Fruit fly (Drosophila melanogaster): ENCODE measurements around the gene RSG7.

DNA sequence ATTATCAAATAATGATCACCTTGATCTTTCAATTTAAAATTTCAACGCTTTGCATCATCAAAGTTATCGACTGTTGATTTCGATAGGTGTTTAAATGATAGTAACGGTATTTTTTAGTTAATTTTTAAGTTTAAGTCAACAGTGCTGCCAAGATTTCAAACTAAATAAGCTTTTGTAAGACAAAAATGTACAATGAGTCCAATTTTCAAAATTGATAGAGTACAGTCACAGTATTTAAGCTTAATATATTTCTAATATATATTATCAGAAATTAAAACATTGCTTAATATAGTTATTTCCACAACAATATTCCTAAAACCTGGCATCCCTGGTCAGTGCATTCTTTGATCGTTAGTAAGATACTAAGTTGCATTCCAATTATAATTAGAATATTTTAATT, 36.8 kb upstream of the RSG7 start, which contains the start of gene CG4872:
- TF ChIP-seq CG8478 (optimal IDR thresholded peaks at IDR 0.05) (no peak), CTCF (optimal IDR thresholded peaks at IDR 0.05) (no peak)
